Worm (Caenorhabditis elegans) whole organism, late embryonic: ENCODE data around the gene F23H11.2.

Source experiments
- K02D7.2 ChIP-seq: sonication (generic microtip); optimal IDR thresholded peaks from 2 replicates; lab custom pipeline; 2017; ENCODE audit warnings: mild to moderate bottlenecking, missing genetic modification characterization, missing compliant biosample characterization
- K09A11.1 ChIP-seq: sonication (generic microtip); optimal IDR thresholded peaks from 2 replicates; lab custom pipeline; 2017; ENCODE audit warnings: antibody characterized with exemption, mild to moderate bottlenecking, missing genetic modification characterization, missing compliant biosample characterization; ENCODE audit not compliant: insufficient read depth
- ceh-30 ChIP-seq: fragments of 150-350 bp; optimal IDR thresholded peaks from 2 replicates; lab custom pipeline; 2014; ENCODE audit warnings: missing biosample characterization, missing genetic modification characterization
- elt-2 ChIP-seq: sonication (generic microtip); optimal IDR thresholded peaks from 2 replicates; lab custom pipeline; 2016; ENCODE audit warnings: missing genetic modification reagents, missing genetic modification characterization, missing compliant biosample characterization
- lim-6 ChIP-seq: sonication (generic microtip); optimal IDR thresholded peaks from 2 replicates; lab custom pipeline; 2016; ENCODE audit warnings: missing genetic modification characterization, missing compliant biosample characterization
- nhr-11 ChIP-seq: fragments of 150-350 bp; optimal IDR thresholded peaks from 2 replicates; lab custom pipeline; 2014; ENCODE audit warnings: missing biosample characterization, missing genetic modification characterization
- pqm-1 ChIP-seq: sonication (generic microtip); optimal IDR thresholded peaks from 2 replicates; lab custom pipeline; 2016; ENCODE audit warnings: missing genetic modification characterization, missing compliant biosample characterization
- tbx-2 ChIP-seq: sonication (generic microtip); optimal IDR thresholded peaks from 2 replicates; lab custom pipeline; 2016; ENCODE audit warnings: missing genetic modification characterization, missing compliant biosample characterization
- tbx-7 ChIP-seq: sonication (generic microtip); optimal IDR thresholded peaks from 2 replicates; lab custom pipeline; 2016; ENCODE audit warnings: missing genotype, missing genetic modification characterization, missing compliant biosample characterization
- ztf-16 ChIP-seq: sonication (generic microtip); optimal IDR thresholded peaks from 2 replicates; lab custom pipeline; 2017; ENCODE audit warnings: missing genetic modification characterization, missing compliant biosample characterization

- TF ChIP-seq elt-2 (tag; lab: Kevin White, UChicago): no peak
- no peak for TF ChIP-seq pqm-1 (tag; lab: Kevin White, UChicago)
- no peak for TF ChIP-seq tbx-2
- no peak for TF ChIP-seq nhr-11 (tag; lab: Kevin White, UChicago)
- TF ChIP-seq ztf-16 (tag; lab: Kevin White, UChicago): no peak
- TF ChIP-seq tbx-7 (tag; lab: Kevin White, UChicago): no peak
- TF ChIP-seq ceh-30: no peak
- no peak for TF ChIP-seq lim-6 (tag; lab: Kevin White, UChicago)
- TF ChIP-seq K02D7.2: no peak
- no peak for TF ChIP-seq K09A11.1 (tag; lab: Kevin White, UChicago)
These were observed 14.0 kb downstream of the F23H11.2 start, which contains the start of gene crls-1 for ce11 chrIII:909540-909939.
